Worm (Caenorhabditis elegans): ENCODE results near the gene R01E6.5.

R01E6.5 gene

ce11 chrX:13536759-13537158, at the start of gene R01E6.5:
TSS of gene R01E6.5 (plus strand) at chrX:13537059.
- TF ChIP-seq ref-1 (GFP tag; conservative IDR thresholded peaks at IDR 0.05) (no peak), T22C8.4 (GFP tag; IDR thresholded peaks at IDR 0.05) (no peak), cog-1 (tag; optimal IDR thresholded peaks at IDR 0.05) (no peak), tab-1 (GFP tag; IDR thresholded peaks at IDR 0.05) (no peak), flt-1 (GFP tag; IDR thresholded peaks at IDR 0.05) (no peak), ztf-23 (GFP tag; IDR thresholded peaks at IDR 0.05) (no peak), klf-2 (GFP tag; conservative IDR thresholded peaks at IDR 0.05) (no peak), med-1 (GFP tag; optimal IDR thresholded peaks at IDR 0.05; ENCODE audit: insufficient read depth) (no peak), ztf-29 (GFP tag; IDR thresholded peaks at IDR 0.05) (no peak)

- no peak for TF ChIP-seq ztf-23 (GFP tag; IDR thresholded peaks at IDR 0.05)
- TF ChIP-seq med-1 (GFP tag; optimal IDR thresholded peaks at IDR 0.05; ENCODE audit: insufficient read depth), result no peak
- no peak for TF ChIP-seq cog-1 (tag; optimal IDR thresholded peaks at IDR 0.05)
- TF ChIP-seq klf-2 (GFP tag; conservative IDR thresholded peaks at IDR 0.05), result no peak
- no peak for TF ChIP-seq ref-1 (GFP tag; conservative IDR thresholded peaks at IDR 0.05)
- no peak for TF ChIP-seq flt-1 (GFP tag; IDR thresholded peaks at IDR 0.05)
- no peak for TF ChIP-seq tab-1 (GFP tag; IDR thresholded peaks at IDR 0.05)
- TF ChIP-seq ztf-29 (GFP tag; IDR thresholded peaks at IDR 0.05), result no peak
- no peak for TF ChIP-seq T22C8.4 (GFP tag; IDR thresholded peaks at IDR 0.05)
Measured at ce11 chrX:13493762-13494161, 43.1 kb upstream of the R01E6.5 start.

ce11 chrX:13499098-13499497, 37.8 kb upstream of the R01E6.5 start:
- no peak for TF ChIP-seq cog-1 (tag; optimal IDR thresholded peaks at IDR 0.05)
- TF ChIP-seq ref-1 (GFP tag; conservative IDR thresholded peaks at IDR 0.05), result no peak
- no peak for TF ChIP-seq ztf-23 (GFP tag; IDR thresholded peaks at IDR 0.05)
- TF ChIP-seq ztf-29 (GFP tag; IDR thresholded peaks at IDR 0.05), result no peak
- no peak for TF ChIP-seq med-1 (GFP tag; optimal IDR thresholded peaks at IDR 0.05; ENCODE audit: insufficient read depth)
- no peak for TF ChIP-seq klf-2 (GFP tag; conservative IDR thresholded peaks at IDR 0.05)
- no peak for TF ChIP-seq flt-1 (GFP tag; IDR thresholded peaks at IDR 0.05)
- TF ChIP-seq tab-1 (GFP tag; IDR thresholded peaks at IDR 0.05), result no peak
- no peak for TF ChIP-seq T22C8.4 (GFP tag; IDR thresholded peaks at IDR 0.05)

ce11 chrX:13499923-13500322, 36.9 kb upstream of the R01E6.5 start:
- TF ChIP-seq T22C8.4 (GFP tag; IDR thresholded peaks at IDR 0.05), result no peak
- TF ChIP-seq cog-1 (tag; optimal IDR thresholded peaks at IDR 0.05), result no peak
- TF ChIP-seq flt-1 (GFP tag; IDR thresholded peaks at IDR 0.05), result no peak
- no peak for TF ChIP-seq klf-2 (GFP tag; conservative IDR thresholded peaks at IDR 0.05)
- TF ChIP-seq tab-1 (GFP tag; IDR thresholded peaks at IDR 0.05), result no peak
- TF ChIP-seq ref-1 (GFP tag; conservative IDR thresholded peaks at IDR 0.05), result no peak

ce11 chrX:13500568-13500967, 36.3 kb upstream of the R01E6.5 start, which contains the start of gene sad-1:
TSS of gene sad-1 (minus strand) at chrX:13500668.
- TF ChIP-seq flt-1 (GFP tag; IDR thresholded peaks at IDR 0.05) (no peak), ztf-23 (GFP tag; IDR thresholded peaks at IDR 0.05) (no peak), ztf-29 (GFP tag; IDR thresholded peaks at IDR 0.05) (no peak), ref-1 (GFP tag; conservative IDR thresholded peaks at IDR 0.05) (no peak), med-1 (GFP tag; optimal IDR thresholded peaks at IDR 0.05; ENCODE audit: insufficient read depth) (no peak), cog-1 (tag; optimal IDR thresholded peaks at IDR 0.05) (no peak), klf-2 (GFP tag; conservative IDR thresholded peaks at IDR 0.05) (no peak), tab-1 (GFP tag; IDR thresholded peaks at IDR 0.05) (no peak), T22C8.4 (GFP tag; IDR thresholded peaks at IDR 0.05) (no peak)

- TF ChIP-seq med-1 (GFP tag; optimal IDR thresholded peaks at IDR 0.05; ENCODE audit: insufficient read depth), result no peak
- no peak for TF ChIP-seq klf-2 (GFP tag; conservative IDR thresholded peaks at IDR 0.05)
- peak; percentile 17 for TF ChIP-seq cog-1 (tag; optimal IDR thresholded peaks at IDR 0.05)
- TF ChIP-seq ztf-23 (GFP tag; IDR thresholded peaks at IDR 0.05), result peak; percentile 34; the same call in 1 of the 2 replicates
- TF ChIP-seq tab-1 (GFP tag; IDR thresholded peaks at IDR 0.05), result no peak
- no peak for TF ChIP-seq flt-1 (GFP tag; IDR thresholded peaks at IDR 0.05)
- TF ChIP-seq T22C8.4 (GFP tag; IDR thresholded peaks at IDR 0.05), result no peak
- no peak for TF ChIP-seq ztf-29 (GFP tag; IDR thresholded peaks at IDR 0.05)
- TF ChIP-seq ref-1 (GFP tag; conservative IDR thresholded peaks at IDR 0.05), result no peak
Measured at ce11 chrX:13502282-13502681, 34.6 kb upstream of the R01E6.5 start.

ce11 chrX:13503839-13504238, 33.0 kb upstream of the R01E6.5 start:
- TF ChIP-seq T22C8.4 (GFP tag; IDR thresholded peaks at IDR 0.05) (no peak), flt-1 (GFP tag; IDR thresholded peaks at IDR 0.05) (peak; percentile 19; the same call in 1 of the 2 replicates)

ce11 chrX:13505201-13505600, 31.7 kb upstream of the R01E6.5 start:
- TF ChIP-seq ztf-29 (GFP tag; IDR thresholded peaks at IDR 0.05) (no peak), T22C8.4 (GFP tag; IDR thresholded peaks at IDR 0.05) (no peak), tab-1 (GFP tag; IDR thresholded peaks at IDR 0.05) (no peak), flt-1 (GFP tag; IDR thresholded peaks at IDR 0.05) (no peak), ref-1 (GFP tag; conservative IDR thresholded peaks at IDR 0.05) (no peak), cog-1 (tag; optimal IDR thresholded peaks at IDR 0.05) (no peak), med-1 (GFP tag; optimal IDR thresholded peaks at IDR 0.05; ENCODE audit: insufficient read depth) (no peak), ztf-23 (GFP tag; IDR thresholded peaks at IDR 0.05) (no peak), klf-2 (GFP tag; conservative IDR thresholded peaks at IDR 0.05) (no peak)

- TF ChIP-seq tab-1 (GFP tag; IDR thresholded peaks at IDR 0.05), result no peak
Measured at ce11 chrX:13506043-13506442, 30.8 kb upstream of the R01E6.5 start.

- no peak for TF ChIP-seq ztf-29 (GFP tag; IDR thresholded peaks at IDR 0.05)
- TF ChIP-seq klf-2 (GFP tag; conservative IDR thresholded peaks at IDR 0.05), result no peak
- TF ChIP-seq ref-1 (GFP tag; conservative IDR thresholded peaks at IDR 0.05), result no peak
- no peak for TF ChIP-seq tab-1 (GFP tag; IDR thresholded peaks at IDR 0.05)
- no peak for TF ChIP-seq ztf-23 (GFP tag; IDR thresholded peaks at IDR 0.05)
- TF ChIP-seq cog-1 (tag; optimal IDR thresholded peaks at IDR 0.05), result no peak
- no peak for TF ChIP-seq flt-1 (GFP tag; IDR thresholded peaks at IDR 0.05)
- no peak for TF ChIP-seq med-1 (GFP tag; optimal IDR thresholded peaks at IDR 0.05; ENCODE audit: insufficient read depth)
- no peak for TF ChIP-seq T22C8.4 (GFP tag; IDR thresholded peaks at IDR 0.05)
Measured at ce11 chrX:13506493-13506892, 30.4 kb upstream of the R01E6.5 start.
